Worm (Caenorhabditis elegans) whole organism, mixed stage, embryonic: ENCODE data around the gene uncp-18.

ENCODE experiments used
- M03D4.4 ChIP-seq: sonication (generic microtip); optimal IDR thresholded peaks from 2 replicates; lab custom pipeline; 2017; ENCODE audit warnings: mild to moderate bottlenecking, missing genetic modification characterization, missing compliant biosample characterization
- bed-3 ChIP-seq: fragments of 200-800 bp; sonication (Bioruptor generic); optimal IDR thresholded peaks from 3 replicates; lab custom pipeline; 2018; ENCODE audit warnings: mild to moderate bottlenecking, missing genetic modification characterization, moderate library complexity, missing compliant biosample characterization
- blmp-1 ChIP-seq: fragments of 150-350 bp; optimal IDR thresholded peaks from 2 replicates; lab custom pipeline; 2014; ENCODE audit warnings: missing biosample characterization, missing genetic modification characterization
- ceh-39 ChIP-seq: fragments of 150-350 bp; optimal IDR thresholded peaks from 2 replicates; lab custom pipeline; 2014; ENCODE audit warnings: missing biosample characterization, missing genetic modification characterization
- ceh-43 ChIP-seq: fragments of 200-800 bp; sonication (Bioruptor generic); optimal IDR thresholded peaks from 2 replicates; lab custom pipeline; 2018; ENCODE audit warnings: mild to moderate bottlenecking, missing genetic modification characterization, moderate library complexity, missing compliant biosample characterization
- ceh-83 ChIP-seq: fragments of 200-800 bp; sonication (Bioruptor generic); optimal IDR thresholded peaks from 2 replicates; lab custom pipeline; 2018; ENCODE audit warnings: mild to moderate bottlenecking, missing genetic modification characterization, missing compliant biosample characterization
- ces-1 ChIP-seq: fragments of 150-350 bp; optimal IDR thresholded peaks from 2 replicates; lab custom pipeline; 2014; ENCODE audit warnings: missing biosample characterization, missing genetic modification reagents, missing genetic modification characterization
- cnd-1 ChIP-seq: fragments of 200-800 bp; sonication (Bioruptor generic); optimal IDR thresholded peaks from 2 replicates; lab custom pipeline; 2018; ENCODE audit warnings: mild to moderate bottlenecking, missing genetic modification characterization, missing compliant biosample characterization
- drap-1 ChIP-seq: fragments of 200-800 bp; sonication (Bioruptor generic); optimal IDR thresholded peaks from 3 replicates; lab custom pipeline; 2018; ENCODE audit warnings: mild to moderate bottlenecking, missing genetic modification characterization, missing compliant biosample characterization
- elt-1 ChIP-seq: sonication (generic microtip); optimal IDR thresholded peaks from 2 replicates; lab custom pipeline; 2017; ENCODE audit warnings: missing genetic modification characterization, mild to moderate bottlenecking, missing compliant biosample characterization, antibody characterized with exemption, moderate library complexity, borderline replicate concordance; ENCODE audit not compliant: insufficient read depth
- elt-3 ChIP-seq: fragments of 150-350 bp; optimal IDR thresholded peaks from 2 replicates; lab custom pipeline; 2014; ENCODE audit warnings: missing biosample characterization, missing genetic modification characterization
- flh-1 ChIP-seq: fragments of 200-800 bp; sonication (Bioruptor generic); optimal IDR thresholded peaks from 2 replicates; lab custom pipeline; 2018; ENCODE audit warnings: mild to moderate bottlenecking, missing genetic modification characterization, moderate library complexity, missing compliant biosample characterization
- ham-2 ChIP-seq: fragments of 200-800 bp; sonication (Bioruptor generic); optimal IDR thresholded peaks from 2 replicates; lab custom pipeline; 2018; ENCODE audit warnings: mild to moderate bottlenecking, missing genetic modification characterization, missing compliant biosample characterization
- hlh-1 ChIP-seq: fragments of 150-350 bp; optimal IDR thresholded peaks from 2 replicates; lab custom pipeline; 2014; ENCODE audit warnings: missing biosample characterization, missing genetic modification reagents, missing genetic modification characterization
- lin-13 ChIP-seq: fragments of 150-350 bp; optimal IDR thresholded peaks from 2 replicates; lab custom pipeline; 2014; ENCODE audit warnings: missing biosample characterization, missing genetic modification characterization
- lin-32 ChIP-seq: fragments of 200-800 bp; sonication (Bioruptor generic); optimal IDR thresholded peaks from 2 replicates; lab custom pipeline; 2018; ENCODE audit warnings: mild to moderate bottlenecking, missing genetic modification characterization, missing compliant biosample characterization
- lsy-2 ChIP-seq: fragments of 150-350 bp; optimal IDR thresholded peaks from 2 replicates; lab custom pipeline; 2014; ENCODE audit warnings: missing biosample characterization, missing genetic modification characterization
- mab-5 ChIP-seq: fragments of 150-350 bp; optimal IDR thresholded peaks from 2 replicates; lab custom pipeline; 2014; ENCODE audit warnings: missing biosample characterization, missing genetic modification characterization
- mep-1 ChIP-seq: fragments of 150-350 bp; optimal IDR thresholded peaks from 2 replicates; lab custom pipeline; 2017; ENCODE audit warnings: missing biosample characterization, missing genetic modification reagents, missing genetic modification characterization, inconsistent platforms
- mls-2 ChIP-seq: sonication (generic microtip); optimal IDR thresholded peaks from 2 replicates; lab custom pipeline; 2016; ENCODE audit warnings: mild to moderate bottlenecking, missing genetic modification characterization, moderate library complexity, missing compliant biosample characterization
- nhr-12 ChIP-seq: fragments of 150-350 bp; optimal IDR thresholded peaks from 2 replicates; lab custom pipeline; 2014; ENCODE audit warnings: missing biosample characterization, missing genetic modification characterization
- nhr-2 ChIP-seq: fragments of 150-350 bp; optimal IDR thresholded peaks from 2 replicates; lab custom pipeline; 2014; ENCODE audit warnings: missing biosample characterization, missing genetic modification characterization
- nhr-237 ChIP-seq: fragments of 150-350 bp; optimal IDR thresholded peaks from 2 replicates; lab custom pipeline; 2014; ENCODE audit warnings: missing biosample characterization, missing genetic modification characterization
- nhr-28 ChIP-seq: fragments of 150-350 bp; optimal IDR thresholded peaks from 2 replicates; lab custom pipeline; 2014; ENCODE audit warnings: missing biosample characterization, missing genetic modification characterization
- nhr-76 ChIP-seq: sonication (generic microtip); optimal IDR thresholded peaks from 2 replicates; lab custom pipeline; 2017; ENCODE audit warnings: missing biosample characterization, missing genetic modification characterization
- pha-4 ChIP-seq: fragments of 150-350 bp; optimal IDR thresholded peaks from 2 replicates; lab custom pipeline; 2018; ENCODE audit warnings: missing biosample characterization, missing genetic modification reagents, missing genetic modification characterization
- sem-2 ChIP-seq: fragments of 200-800 bp; sonication (Bioruptor generic); optimal IDR thresholded peaks from 2 replicates; lab custom pipeline; 2018; ENCODE audit warnings: mild to moderate bottlenecking, missing genetic modification characterization, missing compliant biosample characterization
- snpc-4 ChIP-seq: fragments of 150-350 bp; optimal IDR thresholded peaks from 2 replicates; lab custom pipeline; 2014; ENCODE audit warnings: missing biosample characterization, missing genetic modification characterization
- sptf-1 ChIP-seq: sonication (generic microtip); optimal IDR thresholded peaks from 2 replicates; lab custom pipeline; 2017; ENCODE audit warnings: mild to moderate bottlenecking, missing genetic modification characterization, moderate library complexity, missing compliant biosample characterization
- tbx-8 ChIP-seq: fragments of 200-800 bp; sonication (Bioruptor generic); optimal IDR thresholded peaks from 2 replicates; lab custom pipeline; 2018; ENCODE audit warnings: mild to moderate bottlenecking, missing genetic modification characterization, moderate library complexity, missing compliant biosample characterization
- unc-120 ChIP-seq: sonication (generic microtip); optimal IDR thresholded peaks from 2 replicates; lab custom pipeline; 2017; ENCODE audit warnings: missing genetic modification characterization, missing compliant biosample characterization; ENCODE audit not compliant: poor library complexity, severe bottlenecking
- unc-39 ChIP-seq: fragments of 150-350 bp; optimal IDR thresholded peaks from 2 replicates; lab custom pipeline; 2014; ENCODE audit warnings: missing biosample characterization, missing genetic modification characterization
- unc-62 ChIP-seq: fragments of 150-350 bp; optimal IDR thresholded peaks from 2 replicates; lab custom pipeline; 2014; ENCODE audit warnings: missing biosample characterization, missing genetic modification reagents, missing genetic modification characterization
- zip-8 ChIP-seq: fragments of 150-350 bp; optimal IDR thresholded peaks from 2 replicates; lab custom pipeline; 2014; ENCODE audit warnings: missing biosample characterization, missing genetic modification characterization
- ztf-11 ChIP-seq: fragments of 150-350 bp; optimal IDR thresholded peaks from 2 replicates; lab custom pipeline; 2014; ENCODE audit warnings: missing biosample characterization, missing genetic modification characterization

The uncp-18 gene

DNA sequence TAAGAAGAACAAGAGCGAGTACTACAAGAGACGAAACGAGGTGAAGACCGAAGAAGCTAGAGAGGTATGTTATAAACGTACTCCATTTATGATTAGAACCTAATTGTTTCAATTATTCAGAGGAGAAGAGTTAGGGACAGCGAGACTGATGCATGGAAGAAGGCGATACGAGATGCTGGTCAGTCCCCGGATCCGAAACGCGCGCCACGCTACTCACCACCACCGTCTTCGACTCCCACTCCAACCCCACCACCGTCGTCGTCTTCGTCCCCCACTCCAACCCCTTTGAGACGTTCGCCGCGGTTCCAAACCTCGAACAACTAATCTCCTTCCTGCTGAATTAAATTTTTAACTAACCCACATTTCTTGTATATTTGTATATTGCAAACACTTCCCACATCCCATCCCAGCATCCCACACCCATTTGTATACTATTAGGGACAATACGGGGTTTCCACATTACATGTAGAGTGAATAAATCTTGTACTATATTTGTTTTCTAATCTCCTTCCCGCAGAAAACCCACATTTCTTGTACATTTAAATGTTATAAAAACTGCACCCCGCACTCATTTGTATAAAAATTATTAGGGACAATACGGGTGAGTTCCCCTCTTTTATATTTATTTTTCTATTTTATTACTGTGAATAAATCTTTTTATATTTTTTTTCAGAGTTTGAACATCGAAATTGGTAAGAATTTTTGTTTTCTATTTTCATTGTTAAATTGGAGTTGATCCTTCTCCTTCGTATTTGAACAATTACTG lies 2.9 kb upstream of the uncp-18 start:
- TF ChIP-seq drap-1 = no peak
- TF ChIP-seq sem-2 (GFP tag; lab: Kevin White, UChicago) = no peak

DNA sequence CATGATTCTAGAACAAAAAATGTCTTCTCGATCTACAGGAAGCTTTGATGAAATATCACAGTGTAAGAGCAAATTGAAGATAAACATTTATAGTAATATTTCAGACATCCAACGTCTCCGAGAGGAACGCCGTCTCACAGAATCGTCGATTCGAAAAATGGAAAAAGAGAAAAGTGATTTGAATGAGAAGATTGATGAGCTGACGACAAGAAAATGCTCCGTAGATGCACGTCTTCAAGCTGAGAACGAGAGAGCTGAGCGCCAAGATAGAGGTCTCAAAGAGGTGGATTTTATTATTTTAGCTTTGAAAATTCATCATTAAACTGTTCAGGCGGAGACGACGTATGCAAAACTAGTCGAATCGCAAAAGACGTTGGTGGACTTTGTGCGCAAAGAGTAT lies 2.3 kb upstream of the uncp-18 start, which contains the start of gene ssna-1:
Gene ssna-1 (plus strand): TSS at position 12 of the 400 bp plus-strand sequence.
- TF ChIP-seq sptf-1 (no peak), pha-4 (tag; lab: Kevin White, UChicago) (no peak), sem-2 (GFP tag; lab: Kevin White, UChicago) (no peak), drap-1 (no peak), unc-62 (GFP tag; lab: Kevin White, UChicago) (no peak), unc-39 (no peak), lin-13 (no peak), nhr-237 (no peak), ztf-11 (tag; lab: Kevin White, UChicago) (no peak), M03D4.4 (tag; lab: Kevin White, UChicago) (no peak)

DNA sequence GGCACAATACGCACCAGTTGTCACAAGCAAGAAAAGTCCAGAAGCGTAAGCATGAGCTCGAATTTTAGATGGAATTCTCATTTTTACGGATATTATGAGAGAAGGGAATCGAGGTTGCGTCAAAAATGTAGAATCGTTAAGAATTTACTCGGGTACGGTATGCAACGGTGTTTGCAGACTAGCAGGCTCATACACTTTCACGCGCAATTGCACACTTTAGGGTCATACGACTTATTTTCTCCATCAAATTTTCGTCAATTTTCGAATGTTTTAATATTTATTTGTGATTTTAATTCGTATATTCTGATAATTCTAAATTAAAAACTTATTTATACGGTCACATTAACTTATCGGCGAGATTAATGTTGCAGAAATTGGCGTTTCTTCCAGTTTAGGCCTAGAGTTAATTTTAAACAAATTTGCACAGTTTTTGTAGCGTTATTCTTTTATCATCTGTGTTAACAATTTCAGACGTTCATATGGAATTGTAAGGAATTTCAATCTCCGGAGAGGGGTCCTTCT lies 3.1 kb downstream of the uncp-18 start, which contains the start of the genes T07A9.15 and nog-1:
Gene T07A9.15 (minus strand): TSS at position 138 of the 522 bp plus-strand sequence.
Gene nog-1 (plus strand): TSS at position 472 of the 522 bp plus-strand sequence.
- TF ChIP-seq sptf-1 (peak; percentile 34), drap-1 (peak; percentile 59), nhr-28 (tag; lab: Kevin White, UChicago) (no peak), ces-1 (peak; percentile 67), snpc-4 (no peak), hlh-1 (tag; lab: Kevin White, UChicago) (no peak), nhr-12 (tag; lab: Kevin White, UChicago) (no peak), blmp-1 (tag; lab: Kevin White, UChicago) (no peak), M03D4.4 (tag; lab: Kevin White, UChicago) (no peak), tbx-8 (GFP tag; lab: Kevin White, UChicago) (no peak), lin-32 (GFP tag; lab: Kevin White, UChicago) (no peak), cnd-1 (no peak), bed-3 (GFP tag; lab: Kevin White, UChicago) (no peak), unc-120 (tag; lab: Kevin White, UChicago) (no peak), nhr-76 (no peak), lsy-2 (tag; lab: Kevin White, UChicago) (peak; percentile 98), ceh-83 (GFP tag; lab: Kevin White, UChicago) (no peak), unc-62 (GFP tag; lab: Kevin White, UChicago) (no peak), elt-1 (tag; lab: Kevin White, UChicago) (no peak), ceh-43 (GFP tag; lab: Kevin White, UChicago) (no peak), mep-1 (tag; lab: Kevin White, UChicago) (peak; percentile 65), mls-2 (tag; lab: Kevin White, UChicago) (no peak), mab-5 (tag; lab: Kevin White, UChicago) (no peak), lin-13 (peak; percentile 13), zip-8 (tag; lab: Kevin White, UChicago) (no peak), nhr-237 (peak; percentile 58), pha-4 (tag; lab: Kevin White, UChicago) (peak; percentile 71), ceh-39 (tag; lab: Kevin White, UChicago) (peak; percentile 5), nhr-2 (tag; lab: Kevin White, UChicago) (no peak), ztf-11 (tag; lab: Kevin White, UChicago) (no peak), unc-39 (no peak), ham-2 (no peak), flh-1 (GFP tag; lab: Kevin White, UChicago) (no peak), elt-3 (tag; lab: Kevin White, UChicago) (no peak), sem-2 (GFP tag; lab: Kevin White, UChicago) (no peak)
